Fruit fly (Drosophila melanogaster) whole organism, prepupa: ENCODE results near the gene yps.

Experiments used
- Blimp-1 ChIP-seq: fragments of 200-800 bp; sonication (Bioruptor generic); optimal IDR thresholded peaks from 3 replicates; lab custom pipeline; 2017; ENCODE audit warnings: missing biosample characterization, missing genetic modification characterization, mild to moderate bottlenecking, moderate library complexity, missing genetic modification reagents
- CG10631 ChIP-seq: fragments of 200-800 bp; sonication (Bioruptor generic); optimal IDR thresholded peaks from 2 replicates; lab custom pipeline; 2016; ENCODE audit warnings: missing biosample characterization, missing genetic modification characterization
- CG10669 ChIP-seq: fragments of 200-800 bp; sonication (Bioruptor generic); optimal IDR thresholded peaks from 3 replicates; lab custom pipeline; 2018; ENCODE audit warnings: missing biosample characterization, mild to moderate bottlenecking, missing genetic modification characterization, moderate library complexity
- CG11294 ChIP-seq: fragments of 200-800 bp; sonication (Bioruptor generic); IDR thresholded peaks from 2 replicates; pipeline ENCODE4 v1.3.6; 2022; ENCODE audit warnings: missing biosample characterization, missing genetic modification characterization
- CG11762 ChIP-seq: fragments of 200-800 bp; sonication (Bioruptor generic); optimal IDR thresholded peaks from 3 replicates; lab custom pipeline; 2016; ENCODE audit warnings: missing biosample characterization, missing genetic modification characterization; ENCODE audit not compliant: insufficient read depth
- CG11902 ChIP-seq: fragments of 200-800 bp; sonication (Bioruptor generic); optimal IDR thresholded peaks from 3 replicates; lab custom pipeline; 2016; ENCODE audit warnings: missing biosample characterization, missing genetic modification characterization
- CG15336 ChIP-seq: fragments of 200-800 bp; sonication (Bioruptor generic); IDR thresholded peaks from 2 replicates; pipeline ENCODE4 v1.3.6; 2022; ENCODE audit warnings: missing biosample characterization, missing genetic modification characterization
- CG1621 ChIP-seq: fragments of 200-800 bp; sonication (Bioruptor generic); optimal IDR thresholded peaks from 3 replicates; lab custom pipeline; 2018; ENCODE audit warnings: missing biosample characterization, mild to moderate bottlenecking, missing genetic modification characterization
- CG16779 ChIP-seq: fragments of 200-800 bp; sonication (Bioruptor generic); optimal IDR thresholded peaks from 3 replicates; lab custom pipeline; 2017; ENCODE audit warnings: missing biosample characterization, mild to moderate bottlenecking, missing genetic modification characterization
- CG3032 ChIP-seq: fragments of 200-800 bp; optimal IDR thresholded peaks from 2 replicates; lab custom pipeline; 2019; ENCODE audit warnings: missing biosample characterization, mild to moderate bottlenecking, missing genetic modification characterization, moderate library complexity
- CG31627 ChIP-seq: fragments of 200-800 bp; sonication (Bioruptor generic); optimal IDR thresholded peaks from 3 replicates; lab custom pipeline; 2016; ENCODE audit warnings: missing biosample characterization, missing genetic modification characterization
- CG34406 ChIP-seq: fragments of 200-800 bp; sonication (Bioruptor generic); optimal IDR thresholded peaks from 3 replicates; lab custom pipeline; 2016; ENCODE audit warnings: missing biosample characterization, missing genetic modification characterization
- CG4318 ChIP-seq: fragments of 200-800 bp; sonication (Bioruptor generic); optimal IDR thresholded peaks from 3 replicates; lab custom pipeline; 2017; ENCODE audit warnings: missing biosample characterization, mild to moderate bottlenecking, missing genetic modification characterization
- CG6163 ChIP-seq: fragments of 200-800 bp; sonication (Bioruptor generic); IDR thresholded peaks from 3 replicates; pipeline ENCODE4 v1.3.6; 2022; ENCODE audit warnings: missing biosample characterization, missing genetic modification characterization
- CG6276 ChIP-seq: fragments of 200-800 bp; sonication (Bioruptor generic); optimal IDR thresholded peaks from 2 replicates; lab custom pipeline; 2017; ENCODE audit warnings: missing biosample characterization, mild to moderate bottlenecking, missing genetic modification characterization
- CG6792 ChIP-seq: fragments of 200-800 bp; sonication (Bioruptor generic); optimal IDR thresholded peaks from 3 replicates; lab custom pipeline; 2016; ENCODE audit warnings: missing biosample characterization, missing genetic modification characterization
- CG6808 ChIP-seq: fragments of 200-800 bp; sonication (Bioruptor generic); optimal IDR thresholded peaks from 3 replicates; lab custom pipeline; 2017; ENCODE audit warnings: missing biosample characterization, missing genetic modification characterization, mild to moderate bottlenecking, moderate library complexity, missing genetic modification reagents
- CG6854 ChIP-seq: fragments of 200-800 bp; sonication (Bioruptor generic); optimal IDR thresholded peaks from 2 replicates; lab custom pipeline; 2017; ENCODE audit warnings: missing biosample characterization, mild to moderate bottlenecking, missing genetic modification characterization
- CG7368 ChIP-seq: fragments of 200-800 bp; sonication (Bioruptor generic); optimal IDR thresholded peaks from 3 replicates; lab custom pipeline; 2016; ENCODE audit warnings: missing biosample characterization, missing genetic modification characterization
- CG8319 ChIP-seq: fragments of 200-800 bp; sonication (Bioruptor generic); optimal IDR thresholded peaks from 3 replicates; lab custom pipeline; 2016; ENCODE audit warnings: missing biosample characterization, missing genetic modification characterization
- CG8632 ChIP-seq: fragments of 200-800 bp; sonication (Bioruptor generic); optimal IDR thresholded peaks from 3 replicates; lab custom pipeline; 2016; ENCODE audit warnings: missing biosample characterization, missing genetic modification characterization
- CG9139 ChIP-seq: fragments of 200-800 bp; sonication (Bioruptor generic); optimal IDR thresholded peaks from 3 replicates; lab custom pipeline; 2017; ENCODE audit warnings: missing biosample characterization, mild to moderate bottlenecking, missing genetic modification characterization
- Eip75B ChIP-seq: fragments of 200-800 bp; sonication (Bioruptor generic); optimal IDR thresholded peaks from 3 replicates; lab custom pipeline; 2016; ENCODE audit warnings: missing biosample characterization, missing genetic modification characterization
- Eip78C ChIP-seq: fragments of 200-800 bp; sonication (Bioruptor generic); peaks from one replicate; lab custom pipeline; 2016; ENCODE audit warnings: missing biosample characterization, missing genetic modification characterization
- Eip93F ChIP-seq: fragments of 200-800 bp; sonication (Bioruptor generic); optimal IDR thresholded peaks from 2 replicates; lab custom pipeline; 2016; ENCODE audit warnings: missing biosample characterization, mild to moderate bottlenecking, missing genetic modification characterization
- Ets21C ChIP-seq: fragments of 200-800 bp; sonication (Bioruptor generic); optimal IDR thresholded peaks from 3 replicates; lab custom pipeline; 2016; ENCODE audit warnings: missing biosample characterization, missing genetic modification characterization
- Ets96B ChIP-seq: fragments of 200-800 bp; optimal IDR thresholded peaks from 2 replicates; lab custom pipeline; 2019; ENCODE audit warnings: missing biosample characterization, mild to moderate bottlenecking, missing genetic modification characterization, moderate library complexity
- Gug ChIP-seq: fragments of 200-800 bp; sonication (Bioruptor generic); IDR thresholded peaks from 2 replicates; pipeline ENCODE4 v1.3.6; 2022; ENCODE audit warnings: missing biosample characterization, missing genetic modification characterization
- Hr38 ChIP-seq: sonication (Bioruptor generic); optimal IDR thresholded peaks from 2 replicates; lab custom pipeline; 2016; ENCODE audit warnings: missing biosample characterization, missing genetic modification characterization
- Hr4 ChIP-seq: fragments of 200-800 bp; sonication (Bioruptor generic); optimal IDR thresholded peaks from 3 replicates; lab custom pipeline; 2016; ENCODE audit warnings: missing biosample characterization, missing genetic modification characterization
- Met ChIP-seq: fragments of 200-800 bp; sonication (Bioruptor generic); optimal IDR thresholded peaks from 3 replicates; lab custom pipeline; 2016; ENCODE audit warnings: missing biosample characterization, missing genetic modification characterization
- OdsH ChIP-seq: fragments of 200-800 bp; sonication (Bioruptor generic); optimal IDR thresholded peaks from 3 replicates; lab custom pipeline; 2016; ENCODE audit warnings: missing biosample characterization, missing genetic modification characterization
- Smox ChIP-seq: fragments of 200-800 bp; sonication (Bioruptor generic); optimal IDR thresholded peaks from 3 replicates; lab custom pipeline; 2016; ENCODE audit warnings: missing biosample characterization, missing genetic modification characterization
- Sox102F ChIP-seq: fragments of 200-800 bp; sonication (Bioruptor generic); optimal IDR thresholded peaks from 2 replicates; lab custom pipeline; 2016; ENCODE audit warnings: missing biosample characterization, mild to moderate bottlenecking, missing genetic modification characterization
- Sox14 ChIP-seq: fragments of 200-800 bp; sonication (Bioruptor generic); optimal IDR thresholded peaks from 3 replicates; lab custom pipeline; 2016; ENCODE audit warnings: missing biosample characterization, missing genetic modification characterization
- Sox15 ChIP-seq: fragments of 200-800 bp; sonication (Bioruptor generic); optimal IDR thresholded peaks from 3 replicates; lab custom pipeline; 2016; ENCODE audit warnings: missing biosample characterization, missing genetic modification characterization
- achi ChIP-seq: fragments of 200-800 bp; sonication (Bioruptor generic); optimal IDR thresholded peaks from 3 replicates; lab custom pipeline; 2016; ENCODE audit warnings: missing biosample characterization, missing genetic modification characterization
- acj6 ChIP-seq: fragments of 200-800 bp; sonication (Bioruptor generic); optimal IDR thresholded peaks from 3 replicates; lab custom pipeline; 2016; ENCODE audit warnings: missing biosample characterization, missing genetic modification characterization
- cyc ChIP-seq: fragments of 200-800 bp; sonication (Bioruptor generic); optimal IDR thresholded peaks from 3 replicates; lab custom pipeline; 2016; ENCODE audit warnings: missing biosample characterization, missing genetic modification characterization
- dac ChIP-seq: fragments of 200-800 bp; sonication (Bioruptor generic); optimal IDR thresholded peaks from 2 replicates; lab custom pipeline; 2017; ENCODE audit warnings: missing biosample characterization, mild to moderate bottlenecking, missing genetic modification characterization
- dsx ChIP-seq: fragments of 200-800 bp; optimal IDR thresholded peaks from 3 replicates; lab custom pipeline; 2019; ENCODE audit warnings: missing biosample characterization, mild to moderate bottlenecking, missing genetic modification characterization, moderate library complexity; ENCODE audit not compliant: poor library complexity, severe bottlenecking
- eg ChIP-seq: fragments of 200-800 bp; sonication (Bioruptor generic); IDR thresholded peaks from 3 replicates; pipeline ENCODE4 v1.3.6; 2022; ENCODE audit warnings: missing biosample characterization, missing genetic modification characterization
- esn ChIP-seq: fragments of 200-800 bp; sonication (Bioruptor generic); optimal IDR thresholded peaks from 2 replicates; lab custom pipeline; 2016; ENCODE audit warnings: missing biosample characterization, mild to moderate bottlenecking, missing genetic modification characterization, moderate library complexity
- fd85E ChIP-seq: fragments of 200-800 bp; sonication (Bioruptor generic); optimal IDR thresholded peaks from 3 replicates; lab custom pipeline; 2016; ENCODE audit warnings: missing biosample characterization, missing genetic modification characterization
- lz ChIP-seq: fragments of 200-800 bp; sonication (Bioruptor generic); optimal IDR thresholded peaks from 3 replicates; lab custom pipeline; 2016; ENCODE audit warnings: missing biosample characterization, missing genetic modification characterization
- pdm3 ChIP-seq: fragments of 200-800 bp; sonication (Bioruptor generic); optimal IDR thresholded peaks from 3 replicates; lab custom pipeline; 2016; ENCODE audit warnings: missing biosample characterization, missing genetic modification characterization
- salr ChIP-seq, 2 experiments: fragments of 200-800 bp; sonication (Bioruptor generic); optimal IDR thresholded peaks; 3 replicates each; lab custom pipeline; 2016 to 2018; ENCODE audit warnings: missing biosample characterization in 2 of 2, missing genetic modification characterization in 2 of 2, mild to moderate bottlenecking in 1 of 2
- spab ChIP-seq: fragments of 200-800 bp; sonication (Bioruptor generic); optimal IDR thresholded peaks from 2 replicates; lab custom pipeline; 2017; ENCODE audit warnings: missing biosample characterization, mild to moderate bottlenecking, missing genetic modification characterization, missing genetic modification reagents
- ss ChIP-seq, 2 experiments: fragments of 200-800 bp; sonication (Bioruptor generic); optimal IDR thresholded peaks; 2 replicates in 1 of 2; 3 replicates in 1 of 2; lab custom pipeline; 2017 to 2018; ENCODE audit warnings: mild to moderate bottlenecking in 2 of 2, missing biosample characterization in 2 of 2, missing genetic modification characterization in 2 of 2, moderate library complexity in 1 of 2
- svp ChIP-seq: fragments of 200-800 bp; sonication (Bioruptor generic); peaks from one replicate; lab custom pipeline; 2016; ENCODE audit warnings: missing biosample characterization, missing genetic modification characterization
- topi ChIP-seq: fragments of 200-800 bp; sonication (Bioruptor generic); optimal IDR thresholded peaks from 3 replicates; lab custom pipeline; 2016; ENCODE audit warnings: missing biosample characterization, missing genetic modification characterization
- vri ChIP-seq: fragments of 200-800 bp; sonication (Bioruptor generic); optimal IDR thresholded peaks from 3 replicates; lab custom pipeline; 2016; ENCODE audit warnings: missing biosample characterization, mild to moderate bottlenecking, missing genetic modification characterization

The yps gene

DNA sequence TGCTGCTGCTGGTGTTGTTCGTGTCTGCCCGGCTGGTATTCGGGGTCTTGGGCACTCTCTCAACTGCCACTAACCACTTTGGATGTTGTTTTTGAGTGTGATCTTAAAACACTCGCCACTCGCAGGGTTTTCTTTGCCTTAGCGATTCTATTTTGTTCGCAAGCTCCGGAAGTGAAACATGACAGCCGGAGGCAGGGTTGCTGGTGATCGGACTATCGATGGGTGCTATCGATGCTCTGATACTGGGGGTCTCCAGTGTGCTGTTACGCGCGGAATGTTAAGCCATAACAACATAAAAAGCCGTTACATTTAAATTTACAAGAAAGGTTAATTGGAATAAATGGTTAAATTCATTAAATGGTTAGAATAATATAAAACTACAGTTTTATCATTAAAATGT, at the start of gene yps:
Gene yps (minus strand): TSS at position 176 of the 400 bp plus-strand sequence.
- TF ChIP-seq CG10631 (GFP tag; lab: Kevin White, UChicago) = peak; percentile 54
- TF ChIP-seq dsx = peak; percentile 54
- TF ChIP-seq Gug = no peak
- peak; percentile 75 to 91 for TF ChIP-seq ss (GFP tag; optimal IDR thresholded peaks at IDR 0.05; lab: Kevin White, UChicago)
- peak; percentile 90 for TF ChIP-seq Sox102F (GFP tag; lab: Kevin White, UChicago)
- TF ChIP-seq Ets96B (tag; lab: Kevin White, UChicago) = peak; percentile 50
- peak; percentile 88 for TF ChIP-seq cyc (GFP tag; lab: Kevin White, UChicago)
- TF ChIP-seq CG9139 (GFP tag; lab: Kevin White, UChicago) = peak; percentile 85
- peak; percentile 74 for TF ChIP-seq dac (GFP tag; lab: Kevin White, UChicago)
- TF ChIP-seq CG15336 = peak; percentile 46
- peak; percentile 83 for TF ChIP-seq acj6 (GFP tag; lab: Kevin White, UChicago)
- TF ChIP-seq lz = peak; percentile 90
- peak; percentile 49 for TF ChIP-seq CG11762 (GFP tag; lab: Kevin White, UChicago)
- peak; percentile 93 for TF ChIP-seq CG8319 (GFP tag; lab: Kevin White, UChicago)
- peak; percentile 91 for TF ChIP-seq vri
- peak; percentile 78 for TF ChIP-seq OdsH (GFP tag; lab: Kevin White, UChicago)
- TF ChIP-seq Sox14 = peak; percentile 67
- no peak for TF ChIP-seq Sox15
- peak; percentile 85 for TF ChIP-seq Smox (GFP tag; lab: Kevin White, UChicago)
- peak; percentile 91 for TF ChIP-seq Met (GFP tag; lab: Kevin White, UChicago)
- TF ChIP-seq CG11294 (GFP tag; lab: Robert Waterston, UW) = peak; percentile 55; the same call in 1 of the 2 replicates
- TF ChIP-seq CG10669 (GFP tag; lab: Kevin White, UChicago) = peak; percentile 81
- peak; percentile 95 for TF ChIP-seq Eip78C (GFP tag; lab: Kevin White, UChicago)
- TF ChIP-seq CG4318 (GFP tag; lab: Kevin White, UChicago) = no peak
- TF ChIP-seq Eip75B (GFP tag; lab: Kevin White, UChicago) = peak; percentile 89
- TF ChIP-seq svp (GFP tag; lab: Kevin White, UChicago) = peak; percentile 87
- TF ChIP-seq fd85E (GFP tag; lab: Kevin White, UChicago) = peak; percentile 89
- TF ChIP-seq CG6854 = peak; percentile 97
- TF ChIP-seq CG34406 (GFP tag; lab: Kevin White, UChicago) = peak; percentile 86
- TF ChIP-seq Hr38 (GFP tag; lab: Kevin White, UChicago) = no peak
- peak; percentile 94 for TF ChIP-seq esn (GFP tag; lab: Kevin White, UChicago)
- TF ChIP-seq CG3032 = peak; percentile 70
- peak; percentile 99 for TF ChIP-seq achi (GFP tag; lab: Kevin White, UChicago)
- peak; percentile 52 for TF ChIP-seq Hr4 (GFP tag; lab: Kevin White, UChicago)
- peak; percentile 93 for TF ChIP-seq CG6163
- TF ChIP-seq Blimp-1 (GFP tag; lab: Kevin White, UChicago) = peak; percentile 77
- peak; percentile 84 for TF ChIP-seq CG31627
- TF ChIP-seq pdm3 (GFP tag; lab: Kevin White, UChicago) = peak; percentile 86
- TF ChIP-seq CG7368 = peak; percentile 90
- TF ChIP-seq CG11902 (GFP tag; lab: Kevin White, UChicago) = no peak
- peak; percentile 85 for TF ChIP-seq CG6792
- peak; percentile 76 for TF ChIP-seq CG8632 (GFP tag; lab: Kevin White, UChicago)
- peak; percentile 79 for TF ChIP-seq CG16779
- peak; percentile 61 for TF ChIP-seq Ets21C (GFP tag; lab: Kevin White, UChicago)
- TF ChIP-seq CG6808 (GFP tag; lab: Kevin White, UChicago) = peak; percentile 74
- TF ChIP-seq eg (GFP tag; lab: Robert Waterston, UW) = peak; percentile 89
- no peak for TF ChIP-seq spab (GFP tag; lab: Kevin White, UChicago)
- peak; percentile 90 for TF ChIP-seq topi (GFP tag; lab: Kevin White, UChicago)
- TF ChIP-seq CG1621 = peak; percentile 89
- TF ChIP-seq Eip93F (GFP tag; lab: Kevin White, UChicago) = peak; percentile 0
- TF ChIP-seq CG6276 = no peak
- TF ChIP-seq salr (GFP tag; optimal IDR thresholded peaks at IDR 0.05; lab: Kevin White, UChicago) = peak in 1 of 2 experiments; percentile 90
